Worm (Caenorhabditis elegans): ENCODE results near the gene nhr-66.
A peak's percentile ranks its signal among the peaks of the same experiment; 100 is the strongest.

The nhr-66 gene

DNA sequence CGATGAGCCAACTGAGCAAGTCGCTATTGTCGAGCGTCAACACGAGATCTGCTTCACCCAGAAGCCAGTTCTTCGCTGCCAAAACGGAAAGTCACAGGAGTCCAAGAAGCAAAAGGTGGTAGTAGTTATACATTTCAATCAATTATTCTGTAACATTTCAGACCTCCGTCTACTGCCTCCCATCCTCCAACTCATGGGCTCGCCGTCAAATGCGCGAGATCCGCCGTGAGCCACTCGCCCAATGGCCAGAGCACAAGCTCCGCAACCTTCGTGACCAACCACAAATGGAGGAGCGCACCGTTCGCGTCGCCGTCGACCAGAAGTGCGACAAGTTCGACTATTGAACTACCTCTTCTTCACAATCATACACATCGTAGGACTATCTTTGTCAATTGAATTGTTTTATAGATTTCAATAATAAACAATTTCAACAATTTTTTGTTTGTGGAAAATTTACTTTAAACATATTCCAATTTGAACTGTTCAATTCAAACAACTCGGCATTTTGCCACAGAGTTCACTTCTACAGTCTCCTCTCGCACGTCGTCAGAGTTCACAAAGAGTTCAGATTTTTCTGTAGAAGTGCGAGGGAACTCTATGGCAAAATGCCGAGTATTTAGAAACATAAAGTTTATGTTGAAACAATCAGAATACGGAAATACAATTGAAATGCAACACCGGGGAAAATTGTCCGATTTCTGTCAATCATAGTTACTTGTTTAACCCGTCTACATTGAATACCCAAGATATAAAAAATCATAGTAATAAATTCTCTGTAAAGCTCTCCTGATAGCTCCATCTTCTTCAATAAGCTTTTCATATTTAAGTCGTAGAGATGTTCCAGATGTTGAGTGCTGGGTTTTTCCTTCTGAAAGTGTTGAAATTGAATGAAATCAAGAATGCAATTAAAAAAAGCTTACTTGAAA lies 29.9 kb upstream of the nhr-66 start:
- TF ChIP-seq nhr-6 (tag; optimal IDR thresholded peaks at IDR 0.05) (no peak), mab-5 (tag; optimal IDR thresholded peaks at IDR 0.05) (no peak), blmp-1 (tag; optimal IDR thresholded peaks at IDR 0.05; ENCODE audit: insufficient read depth) (no peak), ztf-1 (GFP tag; conservative IDR thresholded peaks at IDR 0.05) (no peak)

- no peak for TF ChIP-seq sma-9 (GFP tag; optimal IDR thresholded peaks at IDR 0.05)
- TF ChIP-seq sma-9 (tag; optimal IDR thresholded peaks at IDR 0.05), result no peak
- no peak for TF ChIP-seq Y55F3AM.14 (GFP tag; optimal IDR thresholded peaks at IDR 0.05)
These were observed 26.3 kb upstream of the nhr-66 start for ce11 chrIV:8262671-8263070.

DNA sequence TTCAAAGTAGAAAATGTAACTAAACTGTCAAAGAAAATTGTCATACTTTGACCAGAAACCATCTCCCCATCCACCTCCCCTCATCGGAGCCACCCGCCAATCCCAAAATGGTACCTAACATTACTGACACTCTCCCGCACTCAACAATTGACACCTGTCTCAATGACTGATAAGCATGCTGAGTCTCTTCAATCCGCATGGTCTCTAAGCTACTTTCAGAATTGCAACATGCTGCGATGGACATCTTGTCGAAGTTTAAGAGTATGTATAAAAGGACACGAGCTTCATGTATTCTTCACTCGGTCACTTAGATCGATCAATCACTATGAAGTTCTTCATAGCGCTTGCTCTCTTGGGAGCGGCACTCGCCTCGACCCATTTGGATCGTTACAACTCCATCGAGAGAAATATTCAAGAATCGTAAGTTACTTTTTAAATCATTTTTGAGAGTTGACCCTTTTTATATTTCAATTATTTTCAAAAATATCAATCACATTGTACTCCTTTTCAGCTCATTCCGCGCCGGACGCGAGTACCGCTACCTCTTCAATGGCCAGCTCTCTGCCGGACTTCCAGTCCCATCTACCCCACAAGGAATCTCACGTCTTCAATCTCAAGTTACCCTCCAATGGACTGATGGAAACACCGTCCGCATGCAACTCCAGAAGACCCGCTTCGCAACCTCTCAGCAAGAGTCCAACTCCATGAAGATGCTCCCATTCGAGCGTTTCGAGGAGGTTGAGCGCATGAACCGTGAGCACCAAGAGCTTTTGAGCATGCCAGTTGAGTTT lies 24.6 kb upstream of the nhr-66 start, which contains the start of gene vit-6:
TSS of gene vit-6 (plus strand) at position 310 of the 791 bp plus-strand sequence.
- TF ChIP-seq fos-1 (tag; optimal IDR thresholded peaks at IDR 0.05) (no peak), unc-55 (GFP tag; optimal IDR thresholded peaks at IDR 0.05) (no peak), nhr-77 (tag; optimal IDR thresholded peaks at IDR 0.05) (no peak), egl-27 (tag; optimal IDR thresholded peaks at IDR 0.05) (no peak), nhr-25 (tag; optimal IDR thresholded peaks at IDR 0.05) (no peak), elt-1 (tag; optimal IDR thresholded peaks at IDR 0.05) (no peak)

DNA sequence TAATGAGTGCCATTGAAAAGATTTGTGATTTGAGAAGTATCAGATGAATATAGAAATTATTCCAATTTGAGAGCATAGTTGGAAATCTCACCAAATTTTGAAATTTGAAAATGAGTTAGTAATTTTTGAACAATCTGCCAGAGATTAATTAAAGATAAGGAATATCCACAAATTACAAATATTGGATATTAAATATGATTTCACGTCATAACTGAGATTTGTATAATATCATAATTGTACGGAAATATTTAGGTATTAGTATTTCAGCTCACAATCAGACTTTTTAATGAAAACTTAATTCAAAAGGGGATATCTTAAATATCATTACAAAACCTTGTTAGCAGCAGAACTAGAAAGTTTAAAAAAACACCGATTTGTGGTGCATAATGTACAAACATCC lies 23.5 kb upstream of the nhr-66 start, which contains the start of gene K07H8.7:
TSS of gene K07H8.7 (minus strand) at position 101 of the 400 bp plus-strand sequence.
- no peak for TF ChIP-seq crh-2 (tag; optimal IDR thresholded peaks at IDR 0.05)
- no peak for TF ChIP-seq sma-3 (GFP tag; optimal IDR thresholded peaks at IDR 0.05)
- no peak for TF ChIP-seq snpc-4 (tag; optimal IDR thresholded peaks at IDR 0.05)
- no peak for TF ChIP-seq mdl-1 (tag; optimal IDR thresholded peaks at IDR 0.05)
- TF ChIP-seq ceh-16 (tag; optimal IDR thresholded peaks at IDR 0.05), result no peak
- TF ChIP-seq nhr-77 (tag; optimal IDR thresholded peaks at IDR 0.05), result no peak
- TF ChIP-seq unc-62 (GFP tag; optimal IDR thresholded peaks at IDR 0.05), result no peak
- TF ChIP-seq nhr-25 (tag; optimal IDR thresholded peaks at IDR 0.05), result no peak
- no peak for TF ChIP-seq mab-5 (tag; optimal IDR thresholded peaks at IDR 0.05)
- TF ChIP-seq nhr-6 (tag; optimal IDR thresholded peaks at IDR 0.05), result no peak
- no peak for TF ChIP-seq nhr-237 (tag; optimal IDR thresholded peaks at IDR 0.05)
- no peak for TF ChIP-seq dmd-4 (tag; optimal IDR thresholded peaks at IDR 0.05)
- no peak for TF ChIP-seq ztf-4 (tag; optimal IDR thresholded peaks at IDR 0.05)
- TF ChIP-seq fos-1 (tag; optimal IDR thresholded peaks at IDR 0.05), result no peak
- no peak for TF ChIP-seq lsy-2 (tag; optimal IDR thresholded peaks at IDR 0.05)
- no peak for TF ChIP-seq aly-2 (tag; optimal IDR thresholded peaks at IDR 0.05)
- no peak for TF ChIP-seq skn-1 (tag; optimal IDR thresholded peaks at IDR 0.05)

- TF ChIP-seq elt-1 (tag; optimal IDR thresholded peaks at IDR 0.05), result peak; percentile 89
- TF ChIP-seq elt-3 (tag; optimal IDR thresholded peaks at IDR 0.05), result no peak
- TF ChIP-seq blmp-1 (tag; optimal IDR thresholded peaks at IDR 0.05; ENCODE audit: insufficient read depth), result no peak
- TF ChIP-seq sma-9 (GFP tag; optimal IDR thresholded peaks at IDR 0.05), result peak; percentile 54
- no peak for TF ChIP-seq sma-9 (tag; optimal IDR thresholded peaks at IDR 0.05)
- TF ChIP-seq egl-27 (tag; optimal IDR thresholded peaks at IDR 0.05), result no peak
- TF ChIP-seq ztf-11 (tag; optimal IDR thresholded peaks at IDR 0.05), result no peak
- no peak for TF ChIP-seq ama-1 (optimal IDR thresholded peaks at IDR 0.05)
- no peak for TF ChIP-seq lin-11 (tag; optimal IDR thresholded peaks at IDR 0.05)
- TF ChIP-seq fos-1 (tag; optimal IDR thresholded peaks at IDR 0.05), result peak; percentile 37
These were observed 18.8 kb upstream of the nhr-66 start for ce11 chrIV:8255221-8255620.

- TF ChIP-seq snpc-4 (tag; optimal IDR thresholded peaks at IDR 0.05) (no peak), lsy-2 (tag; optimal IDR thresholded peaks at IDR 0.05) (peak in 1 of 2 experiments; percentile 0), nhr-21 (tag; optimal IDR thresholded peaks at IDR 0.05) (peak; percentile 51)
These were observed 17.8 kb upstream of the nhr-66 start for ce11 chrIV:8254193-8254592.
